Worm (Caenorhabditis elegans) whole organism, L1 larva: ENCODE data around the gene oac-23.

Experiments
- C04F5.9 ChIP-seq: sonication (generic microtip); optimal IDR thresholded peaks from 2 replicates; lab custom pipeline; 2016; ENCODE audit warnings: missing genetic modification characterization, missing compliant biosample characterization
- C16A3.4 ChIP-seq: fragments of 150-350 bp; optimal IDR thresholded peaks from 2 replicates; lab custom pipeline; 2014; ENCODE audit warnings: missing biosample characterization, missing genetic modification characterization
- aha-1 ChIP-seq: fragments of 150-350 bp; optimal IDR thresholded peaks from 2 replicates; lab custom pipeline; 2014; ENCODE audit warnings: missing biosample characterization, missing genetic modification characterization
- alr-1 ChIP-seq: fragments of 200-800 bp; sonication (Bioruptor generic); optimal IDR thresholded peaks from 2 replicates; lab custom pipeline; 2018; ENCODE audit warnings: borderline replicate concordance, mild to moderate bottlenecking, missing genetic modification characterization, missing compliant biosample characterization
- aly-2 ChIP-seq: fragments of 150-350 bp; optimal IDR thresholded peaks from 2 replicates; lab custom pipeline; 2014; ENCODE audit warnings: missing biosample characterization, missing genetic modification characterization
- ceh-8 ChIP-seq: fragments of 200-800 bp; sonication (Bioruptor generic); optimal IDR thresholded peaks from 2 replicates; lab custom pipeline; 2018; ENCODE audit warnings: mild to moderate bottlenecking, missing genetic modification characterization, moderate library complexity, missing compliant biosample characterization
- ceh-82 ChIP-seq, 3 experiments: fragments of 150-350 bp in 1 of 3; sonication (generic microtip) in 2 of 3; optimal IDR thresholded peaks; 2 replicates each; lab custom pipeline; 2014 to 2017; ENCODE audit warnings: missing biosample characterization in 3 of 3, missing genetic modification characterization in 3 of 3
- ceh-88 ChIP-seq: fragments of 200-800 bp; sonication (Bioruptor generic); IDR thresholded peaks from 2 replicates; pipeline ENCODE4 v1.3.6; 2022; ENCODE audit warnings: missing genetic modification characterization, missing compliant biosample characterization
- ceh-90 ChIP-seq: sonication (generic microtip); optimal IDR thresholded peaks from 2 replicates; lab custom pipeline; 2016; ENCODE audit warnings: missing genetic modification characterization, missing compliant biosample characterization
- dpl-1 ChIP-seq, 3 experiments: fragments of 150-350 bp in 2 of 3; sonication (generic microtip) in 1 of 3; optimal IDR thresholded peaks; 2 replicates each; lab custom pipeline; 2014 to 2017; ENCODE audit warnings: missing biosample characterization in 3 of 3, missing genetic modification characterization in 3 of 3, missing genetic modification reagents in 3 of 3
- efl-1 ChIP-seq, 4 experiments: fragments of 150-350 bp; optimal IDR thresholded peaks in 3 of 4; peaks in 1 of 4; 1 replicate in 1 of 4; 2 replicates in 3 of 4; lab custom pipeline; 2014; ENCODE audit warnings: missing biosample characterization in 2 of 4, missing genetic modification characterization in 2 of 4, missing genetic modification reagents in 2 of 4
- efl-3 ChIP-seq: fragments of 200-800 bp; sonication (Bioruptor generic); optimal IDR thresholded peaks from 2 replicates; lab custom pipeline; 2018; ENCODE audit warnings: mild to moderate bottlenecking, missing genetic modification characterization, missing compliant biosample characterization
- egl-13 ChIP-seq: sonication (generic microtip); optimal IDR thresholded peaks from 2 replicates; lab custom pipeline; 2016; ENCODE audit warnings: missing genotype, missing genetic modification reagents, missing genetic modification characterization, missing compliant biosample characterization
- elt-3 ChIP-seq, 6 experiments: fragments of 150-350 bp in 1 of 6; sonication (generic microtip); optimal IDR thresholded peaks; 2 replicates each; lab custom pipeline; 2017 to 2018; ENCODE audit warnings: missing biosample characterization in 6 of 6, missing genetic modification characterization in 6 of 6, inconsistent platforms in 1 of 6
- ets-5 ChIP-seq: fragments of 200-800 bp; sonication (Bioruptor generic); IDR thresholded peaks from 2 replicates; pipeline ENCODE4 v1.3.6; 2022; ENCODE audit warnings: missing genetic modification characterization, missing compliant biosample characterization
- fkh-10 ChIP-seq: sonication (generic microtip); optimal IDR thresholded peaks from 2 replicates; lab custom pipeline; 2017; ENCODE audit warnings: missing biosample characterization, missing genetic modification reagents, missing genetic modification characterization
- grh-1 ChIP-seq: fragments of 200-800 bp; sonication (Bioruptor generic); IDR thresholded peaks from 2 replicates; pipeline ENCODE4 v1.3.6; 2022; ENCODE audit warnings: missing genetic modification reagents, missing genetic modification characterization, missing compliant biosample characterization
- isw-1 ChIP-seq: fragments of 200-800 bp; sonication (Bioruptor generic); IDR thresholded peaks from 2 replicates; pipeline ENCODE4 v1.3.6; 2022; ENCODE audit warnings: missing genetic modification characterization, missing compliant biosample characterization
- lin-14 ChIP-seq: fragments of 200-800 bp; sonication (Bioruptor generic); optimal IDR thresholded peaks from 2 replicates; lab custom pipeline; 2018; ENCODE audit warnings: mild to moderate bottlenecking, missing genetic modification characterization, moderate library complexity, missing compliant biosample characterization
- lin-15B ChIP-seq: fragments of 150-350 bp; sonication (generic microtip); optimal IDR thresholded peaks from 3 replicates; lab custom pipeline; 2014; ENCODE audit warnings: missing biosample characterization, missing genetic modification characterization
- lir-3 ChIP-seq: sonication (generic microtip); optimal IDR thresholded peaks from 2 replicates; lab custom pipeline; 2016; ENCODE audit warnings: mild to moderate bottlenecking, missing genetic modification characterization, moderate library complexity, missing compliant biosample characterization; ENCODE audit not compliant: poor library complexity
- lsy-2 ChIP-seq, 2 experiments: fragments of 150-350 bp; optimal IDR thresholded peaks; 2 replicates each; lab custom pipeline; 2014; ENCODE audit warnings: missing biosample characterization in 2 of 2, missing genetic modification characterization in 2 of 2
- mab-9 ChIP-seq: fragments of 200-800 bp; sonication (Bioruptor generic); IDR thresholded peaks from 2 replicates; pipeline ENCODE4 v1.3.6; 2022; ENCODE audit warnings: missing genetic modification reagents, missing genetic modification characterization, missing compliant biosample characterization
- mdl-1 ChIP-seq, 2 experiments: fragments of 150-350 bp; optimal IDR thresholded peaks; 2 replicates each; lab custom pipeline; 2014 to 2017; ENCODE audit warnings: missing biosample characterization in 2 of 2, missing genetic modification characterization in 2 of 2, inconsistent platforms in 1 of 2
- mef-2 ChIP-seq: fragments of 150-350 bp; optimal IDR thresholded peaks from 2 replicates; lab custom pipeline; 2014; ENCODE audit warnings: missing biosample characterization, missing genetic modification characterization
- nhr-12 ChIP-seq: sonication (generic microtip); optimal IDR thresholded peaks from 2 replicates; lab custom pipeline; 2017; ENCODE audit warnings: missing biosample characterization, missing genetic modification characterization
- nhr-20 ChIP-seq: sonication (generic microtip); optimal IDR thresholded peaks from 2 replicates; lab custom pipeline; 2016; ENCODE audit warnings: mild to moderate bottlenecking, missing genetic modification characterization, missing compliant biosample characterization
- nhr-28 ChIP-seq: fragments of 150-350 bp; optimal IDR thresholded peaks from 2 replicates; lab custom pipeline; 2014; ENCODE audit warnings: missing biosample characterization, missing genetic modification characterization
- nhr-47 ChIP-seq: sonication (generic microtip); optimal IDR thresholded peaks from 2 replicates; lab custom pipeline; 2016; ENCODE audit warnings: mild to moderate bottlenecking, missing genetic modification characterization, moderate library complexity, missing compliant biosample characterization
- nhr-71 ChIP-seq: sonication (generic microtip); optimal IDR thresholded peaks from 2 replicates; lab custom pipeline; 2016; ENCODE audit warnings: mild to moderate bottlenecking, missing genetic modification characterization, moderate library complexity, missing compliant biosample characterization
- nhr-77 ChIP-seq: fragments of 150-350 bp; optimal IDR thresholded peaks from 2 replicates; lab custom pipeline; 2014; ENCODE audit warnings: missing biosample characterization, missing genetic modification characterization
- nhr-90 ChIP-seq: sonication (generic microtip); optimal IDR thresholded peaks from 2 replicates; lab custom pipeline; 2016; ENCODE audit warnings: mild to moderate bottlenecking, missing genetic modification characterization, missing compliant biosample characterization; ENCODE audit not compliant: poor library complexity
- pax-3 ChIP-seq: fragments of 200-800 bp; sonication (Bioruptor generic); optimal IDR thresholded peaks from 2 replicates; lab custom pipeline; 2018; ENCODE audit warnings: mild to moderate bottlenecking, missing genetic modification characterization, moderate library complexity, missing compliant biosample characterization
- pqm-1 ChIP-seq: sonication (generic microtip); optimal IDR thresholded peaks from 3 replicates; lab custom pipeline; 2017; ENCODE audit warnings: missing biosample characterization, missing genetic modification characterization
- rnt-1 ChIP-seq: sonication (generic microtip); optimal IDR thresholded peaks from 2 replicates; lab custom pipeline; 2016; ENCODE audit warnings: mild to moderate bottlenecking, missing genetic modification characterization, moderate library complexity, missing compliant biosample characterization
- skn-1 ChIP-seq: fragments of 150-350 bp; optimal IDR thresholded peaks from 2 replicates; lab custom pipeline; 2014; ENCODE audit warnings: missing biosample characterization, missing genetic modification characterization
- snu-23 ChIP-seq: sonication (generic microtip); optimal IDR thresholded peaks from 2 replicates; lab custom pipeline; 2016; ENCODE audit warnings: missing genetic modification characterization, missing compliant biosample characterization
- sox-4 ChIP-seq: sonication (generic microtip); optimal IDR thresholded peaks from 2 replicates; lab custom pipeline; 2016; ENCODE audit warnings: missing genetic modification characterization, missing compliant biosample characterization
- sptf-1 ChIP-seq: fragments of 150-350 bp; optimal IDR thresholded peaks from 2 replicates; lab custom pipeline; 2014; ENCODE audit warnings: missing biosample characterization, missing genetic modification characterization
- sup-37 ChIP-seq: fragments of 200-800 bp; sonication (Bioruptor generic); optimal IDR thresholded peaks from 2 replicates; lab custom pipeline; 2018; ENCODE audit warnings: mild to moderate bottlenecking, missing genetic modification characterization, missing compliant biosample characterization
- swsn-7 ChIP-seq: sonication (generic microtip); optimal IDR thresholded peaks from 2 replicates; lab custom pipeline; 2016; ENCODE audit warnings: missing genetic modification characterization, missing compliant biosample characterization
- tbx-2 ChIP-seq: sonication (generic microtip); optimal IDR thresholded peaks from 2 replicates; lab custom pipeline; 2016; ENCODE audit warnings: missing genetic modification characterization, missing compliant biosample characterization
- unc-130 ChIP-seq: fragments of 150-350 bp; optimal IDR thresholded peaks from 2 replicates; lab custom pipeline; 2017; ENCODE audit warnings: missing biosample characterization, missing genetic modification characterization, inconsistent platforms
- unc-86 ChIP-seq: sonication (generic microtip); optimal IDR thresholded peaks from 2 replicates; lab custom pipeline; 2016; ENCODE audit warnings: missing genetic modification characterization, missing compliant biosample characterization
- unc-98 ChIP-seq: fragments of 200-800 bp; sonication (Bioruptor generic); IDR thresholded peaks from 2 replicates; pipeline ENCODE4 v1.3.6; 2022; ENCODE audit warnings: missing genetic modification characterization, missing compliant biosample characterization
- xbp-1 ChIP-seq: sonication (generic microtip); optimal IDR thresholded peaks from 2 replicates; lab custom pipeline; 2016; ENCODE audit warnings: missing genetic modification characterization, missing compliant biosample characterization
- zip-4 ChIP-seq: fragments of 200-800 bp; sonication (Bioruptor generic); optimal IDR thresholded peaks from 2 replicates; lab custom pipeline; 2018; ENCODE audit warnings: mild to moderate bottlenecking, missing genetic modification characterization, moderate library complexity, missing compliant biosample characterization
- ztf-11 ChIP-seq, 2 experiments: sonication (generic microtip); optimal IDR thresholded peaks; 2 replicates each; lab custom pipeline; 2016 to 2017; ENCODE audit warnings: missing genetic modification characterization in 2 of 2, missing biosample characterization in 1 of 2, missing compliant biosample characterization in 1 of 2
- ztf-4 ChIP-seq: fragments of 150-350 bp; optimal IDR thresholded peaks from 2 replicates; lab custom pipeline; 2014; ENCODE audit warnings: missing biosample characterization, missing genetic modification characterization

Gene oac-23

ce11 chrIV:3873195-3873594 lies 8.0 kb upstream of the oac-23 start:
- TF ChIP-seq mab-9 (GFP tag; lab: Robert Waterston, UW) (no peak), efl-1 (optimal IDR thresholded peaks at IDR 0.05; lab: Kevin White, UChicago) (no peak), efl-1 (GFP tag; optimal IDR thresholded peaks at IDR 0.05 in 1 of 2; lab: Kevin White, UChicago) (no peak), elt-3 (tag; optimal IDR thresholded peaks at IDR 0.05; lab: Kevin White, UChicago) (no peak), nhr-71 (tag; lab: Kevin White, UChicago) (no peak), zip-4 (GFP tag; lab: Kevin White, UChicago) (no peak), ets-5 (no peak), ceh-90 (tag; lab: Kevin White, UChicago) (no peak), grh-1 (no peak), egl-13 (tag; lab: Kevin White, UChicago) (no peak), isw-1 (GFP tag; lab: Robert Waterston, UW) (no peak), aha-1 (tag; lab: Kevin White, UChicago) (no peak), efl-3 (GFP tag; lab: Kevin White, UChicago) (no peak), tbx-2 (no peak), swsn-7 (tag; lab: Kevin White, UChicago) (no peak), pax-3 (no peak), sox-4 (tag; lab: Kevin White, UChicago) (no peak)

DNA sequence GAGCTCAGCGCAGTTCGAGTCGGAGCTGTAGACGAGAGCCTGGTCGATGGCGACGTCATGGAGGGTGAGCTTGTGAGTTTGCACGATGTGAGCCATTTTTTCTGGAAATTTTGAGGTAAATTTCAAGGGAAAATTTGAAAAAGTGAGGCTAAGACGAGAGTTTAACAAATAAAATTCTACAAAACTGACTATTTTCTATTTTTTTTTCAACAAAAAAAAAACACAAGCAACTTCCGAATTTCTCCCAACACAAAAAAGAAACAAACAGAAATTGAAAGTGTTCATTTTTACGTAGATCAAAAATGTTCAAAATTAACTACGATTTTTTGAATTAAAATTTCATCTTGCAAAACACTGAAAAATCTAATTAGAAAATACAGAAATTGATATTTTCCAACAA lies 7.5 kb upstream of the oac-23 start, which contains the start of gene F37C4.5:
Gene F37C4.5 (minus strand): TSS at position 101 of the 400 bp plus-strand sequence.
- TF ChIP-seq efl-3 (GFP tag; lab: Kevin White, UChicago) (no peak), swsn-7 (tag; lab: Kevin White, UChicago) (no peak), nhr-12 (tag; lab: Kevin White, UChicago) (no peak), lin-15B (tag; lab: Kevin White, UChicago) (no peak), dpl-1 (GFP tag; optimal IDR thresholded peaks at IDR 0.05; lab: Kevin White, UChicago) (no peak), skn-1 (no peak), nhr-90 (no peak), xbp-1 (tag; lab: Kevin White, UChicago) (no peak), lir-3 (tag; lab: Kevin White, UChicago) (no peak), mef-2 (tag; lab: Kevin White, UChicago) (no peak), ceh-8 (GFP tag; lab: Kevin White, UChicago) (no peak), elt-3 (tag; optimal IDR thresholded peaks at IDR 0.05; lab: Kevin White, UChicago) (no peak), ceh-90 (tag; lab: Kevin White, UChicago) (no peak), nhr-28 (no peak), nhr-77 (tag; lab: Kevin White, UChicago) (no peak), pqm-1 (tag; lab: Kevin White, UChicago) (no peak), ztf-4 (no peak), ztf-11 (tag; optimal IDR thresholded peaks at IDR 0.05; lab: Kevin White, UChicago) (no peak), fkh-10 (no peak), ceh-88 (GFP tag; lab: Robert Waterston, UW) (no peak)

DNA sequence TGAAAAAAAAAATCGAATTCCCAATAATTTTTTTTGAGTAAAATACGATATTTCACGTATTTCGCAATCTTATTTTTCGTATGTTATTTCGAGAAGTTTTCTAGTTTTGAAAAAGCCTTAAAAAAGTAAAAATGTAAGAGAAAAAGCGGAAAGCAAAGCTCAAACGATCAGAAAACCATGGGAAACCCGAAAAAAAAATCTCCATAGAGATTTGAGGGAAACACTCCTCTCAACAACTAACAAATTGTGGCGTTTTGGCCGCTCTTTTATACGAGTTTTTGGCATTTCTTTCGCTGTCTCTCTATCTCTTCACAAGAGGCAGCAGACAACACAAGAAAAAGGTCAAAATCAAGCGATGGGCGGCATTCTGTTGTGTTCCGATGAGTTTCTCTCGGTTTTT lies 6.8 kb upstream of the oac-23 start:
- TF ChIP-seq sptf-1 (no peak), mdl-1 (tag; optimal IDR thresholded peaks at IDR 0.05; lab: Kevin White, UChicago) (no peak), ceh-8 (GFP tag; lab: Kevin White, UChicago) (no peak), unc-86 (tag; lab: Kevin White, UChicago) (no peak), unc-98 (GFP tag; lab: Robert Waterston, UW) (no peak), C16A3.4 (no peak), swsn-7 (tag; lab: Kevin White, UChicago) (peak; percentile 10), sup-37 (GFP tag; lab: Kevin White, UChicago) (no peak), snu-23 (peak; percentile 47), unc-130 (tag; lab: Kevin White, UChicago) (no peak), nhr-20 (peak; percentile 41), mab-9 (GFP tag; lab: Robert Waterston, UW) (no peak), aha-1 (tag; lab: Kevin White, UChicago) (no peak), rnt-1 (tag; lab: Kevin White, UChicago) (peak; percentile 14), nhr-47 (tag; lab: Kevin White, UChicago) (peak; percentile 22), C04F5.9 (tag; lab: Kevin White, UChicago) (no peak), aly-2 (tag; lab: Kevin White, UChicago) (peak; percentile 49), alr-1 (tag; lab: Kevin White, UChicago) (no peak), lsy-2 (tag; optimal IDR thresholded peaks at IDR 0.05; lab: Kevin White, UChicago) (peak in 1 of 2 experiments; percentile 39), nhr-71 (tag; lab: Kevin White, UChicago) (peak; percentile 50), ceh-82 (tag; optimal IDR thresholded peaks at IDR 0.05; lab: Kevin White, UChicago) (peak in 1 of 3 experiments; percentile 10), lin-14 (peak; percentile 77)
